Fruit fly (Drosophila melanogaster): ENCODE results near the gene cmpy.

- TF ChIP-seq pan (optimal IDR thresholded peaks at IDR 0.05) (no peak), sage (GFP tag; optimal IDR thresholded peaks at IDR 0.05) (no peak), psq (GFP tag; optimal IDR thresholded peaks at IDR 0.05) (no peak), dsf (GFP tag; optimal IDR thresholded peaks at IDR 0.05; ENCODE audit: borderline replicate concordance) (no peak), ey (GFP tag; optimal IDR thresholded peaks at IDR 0.05) (no peak), Abd-B (GFP tag; optimal IDR thresholded peaks at IDR 0.05) (no peak), Dfd (GFP tag; optimal IDR thresholded peaks at IDR 0.05) (no peak), HLH106 (tag; optimal IDR thresholded peaks at IDR 0.05) (no peak), lola (GFP tag; optimal IDR thresholded peaks at IDR 0.05) (no peak), Dif (GFP tag; optimal IDR thresholded peaks at IDR 0.05; ENCODE audit: partially characterized antibody) (peak; percentile 26), woc (GFP tag; optimal IDR thresholded peaks at IDR 0.05) (no peak), usp (GFP tag; optimal IDR thresholded peaks at IDR 0.05) (no peak), CG9705 (GFP tag; optimal IDR thresholded peaks at IDR 0.05) (no peak)
Observed at dm6 chr3L:20695328-20695822, 23.6 kb downstream of the cmpy start, which contains the start of gene kni.
